Worm (Caenorhabditis elegans): ENCODE results near the gene Y62H9A.10.

Gene Y62H9A.10

DNA sequence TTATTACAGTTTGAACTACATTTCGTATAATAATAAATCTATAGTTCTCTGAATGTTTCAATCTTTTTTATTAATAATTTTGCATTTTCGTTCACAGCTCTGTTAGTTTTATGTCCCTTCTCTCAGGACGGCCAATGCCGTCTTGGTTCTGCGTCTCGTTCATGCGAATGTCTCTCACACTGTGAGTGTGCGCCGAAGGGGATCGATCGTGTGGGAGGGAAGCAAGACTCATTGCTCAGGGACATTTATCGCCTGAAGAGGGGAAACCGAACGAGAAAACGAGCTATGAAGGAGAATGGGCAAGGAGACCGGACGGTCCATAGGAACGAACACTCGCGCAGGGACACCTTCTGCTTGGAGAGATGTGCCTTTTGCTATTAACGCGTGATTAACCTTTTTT is 3.5 kb downstream of the Y62H9A.10 start:
- TF ChIP-seq snpc-4 (tag; optimal IDR thresholded peaks at IDR 0.05) (no peak), nhr-11 (tag; optimal IDR thresholded peaks at IDR 0.05) (no peak), nhr-84 (tag; optimal IDR thresholded peaks at IDR 0.05) (no peak), dsc-1 (tag; optimal IDR thresholded peaks at IDR 0.05) (peak; percentile 47), nhr-12 (tag; optimal IDR thresholded peaks at IDR 0.05) (no peak), ceh-90 (tag; optimal IDR thresholded peaks at IDR 0.05) (no peak), fos-1 (tag; optimal IDR thresholded peaks at IDR 0.05) (no peak), fkh-10 (GFP tag; optimal IDR thresholded peaks at IDR 0.05) (peak; percentile 15), efl-1 (optimal IDR thresholded peaks at IDR 0.05) (peak in 1 of 2 experiments; percentile 0), efl-1 (GFP tag; optimal IDR thresholded peaks at IDR 0.05 in 1 of 2) (no peak), lin-39 (tag; optimal IDR thresholded peaks at IDR 0.05) (no peak), alr-1 (tag; optimal IDR thresholded peaks at IDR 0.05; ENCODE audit: borderline replicate concordance) (no peak), ceh-8 (GFP tag; optimal IDR thresholded peaks at IDR 0.05) (no peak), ces-1 (GFP tag; optimal IDR thresholded peaks at IDR 0.05) (no peak), fkh-8 (tag; optimal IDR thresholded peaks at IDR 0.05) (no peak), lin-15B (tag; optimal IDR thresholded peaks at IDR 0.05) (no peak), vab-15 (tag; optimal IDR thresholded peaks at IDR 0.05) (no peak), ztf-4 (tag; optimal IDR thresholded peaks at IDR 0.05) (no peak), Y116A8C.19 (tag; optimal IDR thresholded peaks at IDR 0.05; ENCODE audit: borderline replicate concordance) (no peak), mdl-1 (tag; optimal IDR thresholded peaks at IDR 0.05) (no peak), ceh-82 (tag; optimal IDR thresholded peaks at IDR 0.05) (peak in 1 of 3 experiments; percentile 18), mep-1 (tag; optimal IDR thresholded peaks at IDR 0.05) (no peak), nhr-47 (tag; optimal IDR thresholded peaks at IDR 0.05) (peak; percentile 41), ceh-88 (GFP tag; IDR thresholded peaks at IDR 0.05) (no peak), elt-2 (tag; optimal IDR thresholded peaks at IDR 0.05) (no peak)

DNA sequence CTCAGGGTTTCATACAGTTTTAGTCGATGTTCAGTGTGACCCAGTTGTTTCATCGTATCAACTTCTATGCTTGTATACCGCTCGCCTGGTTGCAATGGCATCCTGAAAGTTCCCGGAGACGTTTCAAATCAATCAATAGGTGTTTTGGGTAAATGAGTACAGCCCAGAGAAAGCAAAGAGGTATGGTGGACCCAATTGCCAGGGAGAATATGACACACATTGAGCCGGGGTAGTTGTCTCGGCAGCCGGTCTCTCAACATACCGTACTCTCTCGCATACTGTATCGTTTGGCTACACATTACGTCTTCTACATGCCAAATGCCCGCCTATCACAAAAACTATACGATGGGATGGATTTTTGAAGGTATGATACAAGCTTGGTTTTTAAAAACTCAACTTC is 4.5 kb downstream of the Y62H9A.10 start, which contains the start of gene Y62H9A.9:
TSS of gene Y62H9A.9 (minus strand) at position 101 of the 400 bp plus-strand sequence.
- TF ChIP-seq nhr-47 (tag; optimal IDR thresholded peaks at IDR 0.05) (no peak), ets-5 (GFP tag; IDR thresholded peaks at IDR 0.05) (0 out of 2 replicates have a peak, but pooled peaks have one; percentile 48)

DNA sequence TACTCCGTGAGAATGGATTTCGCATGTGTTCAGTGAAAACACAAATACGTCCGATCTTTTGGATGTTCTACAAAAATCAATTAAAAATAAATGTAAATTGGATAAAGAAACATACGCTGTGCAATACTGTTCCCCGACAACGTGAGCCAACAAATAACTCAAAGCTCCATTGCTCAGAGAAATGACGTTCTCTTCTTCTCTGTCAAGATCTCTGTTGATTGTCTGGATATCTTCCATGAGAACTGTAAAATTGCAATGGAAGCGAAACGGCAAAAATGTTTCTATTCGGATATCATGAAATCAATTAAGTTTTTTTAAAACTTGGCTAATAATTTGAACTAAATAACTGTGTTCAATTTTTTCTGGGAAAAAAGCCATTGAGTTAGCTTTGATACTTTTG is 5.9 kb downstream of the Y62H9A.10 start:
- no peak for TF ChIP-seq lin-39 (tag; optimal IDR thresholded peaks at IDR 0.05)
- no peak for TF ChIP-seq nhr-47 (tag; optimal IDR thresholded peaks at IDR 0.05)
- no peak for TF ChIP-seq isw-1 (GFP tag; IDR thresholded peaks at IDR 0.05)
- TF ChIP-seq unc-86 (tag; optimal IDR thresholded peaks at IDR 0.05) = no peak
- no peak for TF ChIP-seq jun-1 (tag; optimal IDR thresholded peaks at IDR 0.05)
- no peak for TF ChIP-seq nhr-77 (tag; optimal IDR thresholded peaks at IDR 0.05)
- TF ChIP-seq hlh-4 (tag; optimal IDR thresholded peaks at IDR 0.05) = no peak
- TF ChIP-seq ztf-4 (tag; optimal IDR thresholded peaks at IDR 0.05) = no peak
- TF ChIP-seq skn-1 (tag; optimal IDR thresholded peaks at IDR 0.05) = no peak
- no peak for TF ChIP-seq aha-1 (tag; optimal IDR thresholded peaks at IDR 0.05)
- TF ChIP-seq xbp-1 (tag; optimal IDR thresholded peaks at IDR 0.05) = no peak
- TF ChIP-seq nhr-20 (tag; optimal IDR thresholded peaks at IDR 0.05) = no peak
- no peak for TF ChIP-seq nhr-237 (tag; optimal IDR thresholded peaks at IDR 0.05)

DNA sequence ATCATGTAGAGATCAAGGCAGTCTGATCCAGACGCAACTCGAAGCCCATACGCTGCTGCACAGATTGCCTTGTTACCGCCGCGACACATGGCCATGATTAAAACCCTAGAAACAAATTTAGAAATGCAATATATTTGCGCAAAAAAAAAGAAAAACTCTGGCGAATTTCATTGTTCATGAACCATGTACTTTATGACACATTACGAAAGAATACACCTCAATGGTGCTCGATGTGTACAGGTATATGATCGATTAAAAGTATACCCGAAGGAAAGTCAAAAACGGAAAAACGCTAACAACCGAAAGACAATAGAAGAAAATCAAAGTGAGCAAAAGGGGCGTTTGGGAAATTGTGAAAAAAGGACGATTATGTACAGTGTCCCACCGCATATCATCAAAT is 10.2 kb downstream of the Y62H9A.10 start, which contains the start of gene Y62H9A.8:
TSS of gene Y62H9A.8 (minus strand) at position 101 of the 400 bp plus-strand sequence.
- TF ChIP-seq pqm-1 (tag; optimal IDR thresholded peaks at IDR 0.05) (no peak), ces-1 (GFP tag; optimal IDR thresholded peaks at IDR 0.05) (no peak), dsc-1 (tag; optimal IDR thresholded peaks at IDR 0.05) (no peak), unc-98 (GFP tag; IDR thresholded peaks at IDR 0.05) (no peak), xbp-1 (tag; optimal IDR thresholded peaks at IDR 0.05) (no peak), alr-1 (tag; optimal IDR thresholded peaks at IDR 0.05; ENCODE audit: borderline replicate concordance) (no peak), elt-3 (tag; optimal IDR thresholded peaks at IDR 0.05) (no peak)

All from whole organism, L1 larva.